Fruit fly (Drosophila melanogaster) whole organism: ENCODE results near the gene Ing5.

Experiments used
- CG8478 ChIP-seq: fragments of >200 bp; optimal IDR thresholded peaks from 2 replicates; lab custom pipeline; 2018; ENCODE audit warnings: inconsistent platforms
- Dll ChIP-seq: fragments of >200 bp; optimal IDR thresholded peaks from 2 replicates; lab custom pipeline; 2017
- EcR ChIP-seq, 2 experiments: fragments of >200 bp; optimal IDR thresholded peaks; 2 replicates each; lab custom pipeline; 2017; ENCODE audit warnings: missing biosample characterization in 2 of 2, missing genetic modification characterization in 2 of 2, missing genetic modification reagents in 2 of 2
- pan ChIP-seq: fragments of >200 bp; optimal IDR thresholded peaks from 2 replicates; lab custom pipeline; 2017
- psq ChIP-seq: fragments of >200 bp; optimal IDR thresholded peaks from 2 replicates; lab custom pipeline; 2017
- usp ChIP-seq: fragments of >200 bp; optimal IDR thresholded peaks from 2 replicates; lab custom pipeline; 2017; ENCODE audit warnings: missing biosample characterization, missing genetic modification characterization, mixed read lengths

Ing5 gene

dm6 chr2L:13387255-13387654, at the start of gene Ing5, which contains the start of gene CG7099:
Gene Ing5 (minus strand): TSS chr2L:13387312.
Gene CG7099 (plus strand): TSS chr2L:13387571.
- TF ChIP-seq usp (GFP tag; lab: Kevin White, UChicago) (no peak), Dll (lab: Kevin White, UChicago) (no peak), psq (lab: Kevin White, UChicago) (no peak), pan (lab: Kevin White, UChicago) (no peak), EcR (GFP tag; optimal IDR thresholded peaks at IDR 0.05; lab: Kevin White, UChicago) (no peak), CG8478 (lab: Kevin White, UChicago) (no peak)

- TF ChIP-seq usp (GFP tag; lab: Kevin White, UChicago) = no peak
- TF ChIP-seq CG8478 (lab: Kevin White, UChicago) = no peak
- TF ChIP-seq EcR (GFP tag; optimal IDR thresholded peaks at IDR 0.05; lab: Kevin White, UChicago) = no peak
- no peak for TF ChIP-seq psq (lab: Kevin White, UChicago)
- no peak for TF ChIP-seq Dll (lab: Kevin White, UChicago)
- no peak for TF ChIP-seq pan (lab: Kevin White, UChicago)
Observed at dm6 chr2L:13436791-13437190, 49.7 kb upstream of the Ing5 start.

- no peak for TF ChIP-seq psq (lab: Kevin White, UChicago)
Observed at dm6 chr2L:13434795-13435634, 47.9 kb upstream of the Ing5 start, which contains the start of gene Tehao. Gene Tehao (plus strand): TSS chr2L:13435622.

DNA sequence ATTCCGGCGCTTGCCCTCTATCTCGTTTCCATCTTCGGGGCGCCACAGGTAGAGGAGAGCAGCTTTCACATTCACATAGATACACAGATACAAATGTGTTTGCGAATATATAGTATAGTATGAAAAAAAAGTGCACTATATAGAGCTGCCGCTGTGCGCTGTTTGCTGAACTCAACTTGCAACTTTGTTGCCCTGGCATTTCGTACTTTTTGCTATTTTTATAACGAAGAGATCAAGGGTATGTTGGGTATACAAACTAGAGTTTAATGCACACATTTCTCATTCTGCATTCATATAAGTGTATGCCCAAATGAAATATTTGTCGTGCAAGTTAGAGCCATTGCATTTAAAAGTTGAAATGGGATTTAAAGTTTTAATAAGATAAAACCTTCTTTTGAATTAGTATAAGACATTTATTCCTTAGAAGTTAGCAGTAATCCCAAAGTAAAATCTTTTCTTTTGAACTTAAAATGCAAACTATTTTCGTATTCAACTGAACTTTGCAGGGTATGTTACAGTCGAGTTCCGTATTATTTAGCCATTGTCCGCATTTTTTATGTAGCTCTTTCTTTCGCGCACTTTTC, 43.9 kb upstream of the Ing5 start:
- TF ChIP-seq Dll (lab: Kevin White, UChicago) (no peak), EcR (GFP tag; optimal IDR thresholded peaks at IDR 0.05; lab: Kevin White, UChicago) (no peak), psq (lab: Kevin White, UChicago) (no peak), pan (lab: Kevin White, UChicago) (no peak), usp (GFP tag; lab: Kevin White, UChicago) (no peak), CG8478 (lab: Kevin White, UChicago) (no peak)

dm6 chr2L:13414525-13415481, 27.7 kb upstream of the Ing5 start, which contains the start of the genes CG16956, CG42784 and CG43850:
Gene CG16956 (minus strand): TSS chr2L:13414575.
Gene CG42784 (plus strand): TSS chr2L:13415431.
Gene CG43850 (plus strand): TSS chr2L:13415431.
- TF ChIP-seq Dll (lab: Kevin White, UChicago) (no peak), psq (lab: Kevin White, UChicago) (no peak), usp (GFP tag; lab: Kevin White, UChicago) (no peak), CG8478 (lab: Kevin White, UChicago) (no peak), pan (lab: Kevin White, UChicago) (no peak), EcR (GFP tag; optimal IDR thresholded peaks at IDR 0.05; lab: Kevin White, UChicago) (no peak)

dm6 chr2L:13412219-13412618, 25.1 kb upstream of the Ing5 start, which contains the start of gene Flad2:
Gene Flad2 (plus strand): TSS chr2L:13412519.
- no peak for TF ChIP-seq CG8478 (lab: Kevin White, UChicago)

dm6 chr2L:13411566-13411965, 24.5 kb upstream of the Ing5 start, which contains the start of gene Vm34Ca:
Gene Vm34Ca (minus strand): TSS chr2L:13411631.
- TF ChIP-seq usp (GFP tag; lab: Kevin White, UChicago) (no peak), pan (lab: Kevin White, UChicago) (no peak), psq (lab: Kevin White, UChicago) (no peak), EcR (GFP tag; optimal IDR thresholded peaks at IDR 0.05; lab: Kevin White, UChicago) (no peak), CG8478 (lab: Kevin White, UChicago) (no peak), Dll (lab: Kevin White, UChicago) (no peak)

DNA sequence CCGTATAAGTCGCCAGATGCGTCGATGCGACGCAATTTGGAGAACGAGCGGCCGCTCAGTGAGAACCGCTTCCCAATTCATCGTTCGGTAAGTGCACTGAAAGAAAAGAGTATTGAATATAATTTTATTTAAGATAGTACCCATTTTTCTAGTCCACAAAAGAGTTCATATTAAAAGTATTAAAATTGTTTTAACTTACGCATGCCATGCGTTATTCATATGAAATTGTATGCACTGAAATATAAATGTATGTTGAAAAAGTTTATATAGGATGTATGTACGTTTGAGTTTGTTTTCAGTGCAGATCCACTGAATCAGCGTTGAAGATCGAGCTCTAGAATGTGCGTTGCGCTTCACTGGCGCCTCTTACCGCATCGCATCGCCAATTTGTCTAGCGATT, 12.5 kb upstream of the Ing5 start:
- TF ChIP-seq EcR (GFP tag; optimal IDR thresholded peaks at IDR 0.05; lab: Kevin White, UChicago) (no peak), usp (GFP tag; lab: Kevin White, UChicago) (no peak), psq (lab: Kevin White, UChicago) (no peak), Dll (lab: Kevin White, UChicago) (no peak), pan (lab: Kevin White, UChicago) (no peak), CG8478 (lab: Kevin White, UChicago) (no peak)

dm6 chr2L:13398614-13399161, 11.6 kb upstream of the Ing5 start, which contains the start of the genes CG10859 and CG7110:
Gene CG10859 (minus strand): TSS chr2L:13398664.
Gene CG7110 (plus strand): TSS chr2L:13398991.
- TF ChIP-seq usp (GFP tag; lab: Kevin White, UChicago) (no peak), EcR (GFP tag; optimal IDR thresholded peaks at IDR 0.05; lab: Kevin White, UChicago) (no peak), pan (lab: Kevin White, UChicago) (no peak), CG8478 (lab: Kevin White, UChicago) (no peak), Dll (lab: Kevin White, UChicago) (no peak), psq (lab: Kevin White, UChicago) (no peak)

DNA sequence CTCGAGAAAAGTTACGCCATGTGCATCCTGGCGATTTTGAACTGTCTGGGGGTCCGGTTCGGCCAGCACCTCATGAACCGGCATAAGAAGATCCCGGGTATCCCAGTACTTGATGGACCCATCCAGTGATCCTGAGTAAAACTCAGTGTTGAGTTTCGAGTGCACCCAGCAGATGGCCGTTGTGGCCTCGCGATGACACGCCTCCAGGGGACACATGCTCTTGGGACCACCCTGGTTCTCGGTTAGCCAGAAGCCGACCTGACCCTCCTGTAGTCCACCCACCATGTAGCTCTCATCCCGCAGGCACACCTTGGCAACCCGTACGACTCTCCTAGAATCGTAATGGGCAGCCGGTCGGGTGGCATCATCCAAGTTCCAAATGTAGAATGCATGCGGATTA, 10.3 kb upstream of the Ing5 start:
- TF ChIP-seq Dll (lab: Kevin White, UChicago) (no peak), pan (lab: Kevin White, UChicago) (no peak), CG8478 (lab: Kevin White, UChicago) (no peak), EcR (GFP tag; optimal IDR thresholded peaks at IDR 0.05; lab: Kevin White, UChicago) (no peak), usp (GFP tag; lab: Kevin White, UChicago) (no peak), psq (lab: Kevin White, UChicago) (no peak)
